Worm (Caenorhabditis elegans): Measurements from ENCODE around the gene srd-5.

DNA sequence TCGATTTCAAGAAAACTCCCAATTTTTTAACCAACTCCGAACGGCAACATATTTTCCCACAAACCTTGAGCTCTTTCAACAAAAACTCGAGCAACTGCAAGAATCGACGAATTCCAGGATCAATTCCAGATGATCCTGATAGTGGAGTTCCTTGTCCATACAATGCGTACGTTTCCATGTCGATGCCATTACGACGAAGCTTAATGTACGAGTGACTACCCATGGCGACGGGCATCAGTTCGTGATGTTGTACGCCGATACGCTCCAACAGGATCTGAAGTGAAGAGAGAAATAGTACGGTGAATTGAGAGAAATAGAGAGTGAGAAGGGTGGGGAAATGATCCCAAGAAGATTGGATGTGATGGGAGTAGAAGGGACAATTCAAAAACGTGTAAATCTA lies 12.3 kb downstream of the srd-5 start:
- TF ChIP-seq skn-1 (tag; optimal IDR thresholded peaks at IDR 0.05) (no peak), lin-13 (GFP tag; optimal IDR thresholded peaks at IDR 0.05) (no peak), daf-19 (GFP tag; conservative IDR thresholded peaks at IDR 0.05) (no peak), nhr-76 (tag; optimal IDR thresholded peaks at IDR 0.05) (no peak), fkh-10 (GFP tag; optimal IDR thresholded peaks at IDR 0.05) (no peak), fos-1 (tag; optimal IDR thresholded peaks at IDR 0.05) (no peak), F49E8.2 (tag; optimal IDR thresholded peaks at IDR 0.05; ENCODE audit: borderline replicate concordance) (no peak)
